Fruit fly (Drosophila melanogaster) whole organism, embryonic: Measurements from ENCODE around the gene Seipin.

Source experiments
- Abd-B ChIP-seq: fragments of 200-800 bp; sonication (Bioruptor generic); optimal IDR thresholded peaks from 2 replicates; lab custom pipeline; 2018; ENCODE audit warnings: missing biosample characterization, mild to moderate bottlenecking, missing genetic modification characterization, moderate library complexity
- B-H2 ChIP-seq: fragments of 200-800 bp; sonication (Bioruptor generic); optimal IDR thresholded peaks from 2 replicates; lab custom pipeline; 2018; ENCODE audit warnings: missing biosample characterization, mild to moderate bottlenecking, missing genetic modification characterization
- CG12104 ChIP-seq: fragments of 200-800 bp; sonication (Bioruptor generic); optimal IDR thresholded peaks from 3 replicates; lab custom pipeline; 2016; ENCODE audit warnings: missing biosample characterization, missing genetic modification characterization
- CG12219 ChIP-seq: fragments of 200-800 bp; sonication (Bioruptor generic); optimal IDR thresholded peaks from 3 replicates; lab custom pipeline; 2018; ENCODE audit warnings: missing biosample characterization, mild to moderate bottlenecking, missing genetic modification characterization
- CG12744 ChIP-seq: fragments of 200-800 bp; sonication (Bioruptor generic); optimal IDR thresholded peaks from 2 replicates; lab custom pipeline; 2016; ENCODE audit warnings: missing biosample characterization, missing genetic modification characterization
- CG12769 ChIP-seq: fragments of 200-800 bp; sonication (Bioruptor generic); optimal IDR thresholded peaks from 2 replicates; lab custom pipeline; 2019; ENCODE audit warnings: missing biosample characterization, mild to moderate bottlenecking, missing genetic modification characterization, moderate library complexity
- CG13424 ChIP-seq: fragments of 200-800 bp; sonication (Bioruptor generic); optimal IDR thresholded peaks from 2 replicates; lab custom pipeline; 2019; ENCODE audit warnings: missing biosample characterization, mild to moderate bottlenecking, missing genetic modification characterization, moderate library complexity
- CG13775 ChIP-seq: fragments of 200-800 bp; sonication (Bioruptor generic); optimal IDR thresholded peaks from 3 replicates; lab custom pipeline; 2017; ENCODE audit warnings: missing biosample characterization, mild to moderate bottlenecking, missing genetic modification characterization
- CG14050 ChIP-seq: fragments of 200-800 bp; sonication (Bioruptor generic); IDR thresholded peaks from 3 replicates; pipeline ENCODE4 v1.3.6; 2022; ENCODE audit warnings: missing biosample characterization, missing genetic modification characterization
- CG17385 ChIP-seq: fragments of 200-800 bp; sonication (Bioruptor generic); optimal IDR thresholded peaks from 3 replicates; lab custom pipeline; 2018; ENCODE audit warnings: missing biosample characterization, mild to moderate bottlenecking, missing genetic modification characterization
- CG1792 ChIP-seq: fragments of 200-800 bp; sonication (Bioruptor generic); optimal IDR thresholded peaks from 2 replicates; lab custom pipeline; 2016; ENCODE audit warnings: missing biosample characterization, missing genetic modification characterization
- CG18262 ChIP-seq: fragments of 200-800 bp; optimal IDR thresholded peaks from 3 replicates; lab custom pipeline; 2019; ENCODE audit warnings: missing biosample characterization, mild to moderate bottlenecking, missing genetic modification characterization, moderate library complexity
- CG1832 ChIP-seq: fragments of 200-800 bp; sonication (Bioruptor generic); optimal IDR thresholded peaks from 2 replicates; lab custom pipeline; 2017; ENCODE audit warnings: missing biosample characterization, mild to moderate bottlenecking, missing genetic modification characterization, inconsistent platforms
- CG31388 ChIP-seq: fragments of 200-800 bp; sonication (Bioruptor generic); optimal IDR thresholded peaks from 2 replicates; lab custom pipeline; 2016; ENCODE audit warnings: missing biosample characterization, missing genetic modification characterization
- CG33213 ChIP-seq: fragments of 200-800 bp; sonication (Bioruptor generic); optimal IDR thresholded peaks from 3 replicates; lab custom pipeline; 2016; ENCODE audit warnings: missing biosample characterization, missing genetic modification characterization
- CG34376 ChIP-seq: fragments of 200-800 bp; sonication (Bioruptor generic); optimal IDR thresholded peaks from 2 replicates; lab custom pipeline; 2018; ENCODE audit warnings: missing biosample characterization, mild to moderate bottlenecking, missing genetic modification characterization
- CG34422 ChIP-seq: fragments of 200-800 bp; sonication (Bioruptor generic); IDR thresholded peaks from 3 replicates; pipeline ENCODE4 v1.3.6; 2022; ENCODE audit warnings: missing biosample characterization, missing genetic modification characterization
- CG3995 ChIP-seq: fragments of 200-800 bp; sonication (Bioruptor generic); optimal IDR thresholded peaks from 3 replicates; lab custom pipeline; 2016; ENCODE audit warnings: missing biosample characterization, missing genetic modification characterization
- CG4617 ChIP-seq: fragments of 200-800 bp; sonication (Bioruptor generic); optimal IDR thresholded peaks from 3 replicates; lab custom pipeline; 2016; ENCODE audit warnings: missing biosample characterization, missing genetic modification characterization, borderline replicate concordance
- CG5245 ChIP-seq: fragments of 200-800 bp; sonication (Bioruptor generic); optimal IDR thresholded peaks from 3 replicates; lab custom pipeline; 2016; ENCODE audit warnings: missing biosample characterization, missing genetic modification characterization
- D ChIP-seq, 2 experiments: fragments of 200-800 bp in 1 of 2; fragments of >200 bp in 1 of 2; sonication (Bioruptor generic) in 1 of 2; optimal IDR thresholded peaks; 2 replicates in 1 of 2; 3 replicates in 1 of 2; lab custom pipeline; 2017; ENCODE audit warnings: mild to moderate bottlenecking in 1 of 2, missing biosample characterization in 1 of 2, missing genetic modification characterization in 1 of 2, missing genetic modification reagents in 1 of 2
- D19A ChIP-seq: fragments of 200-800 bp; optimal IDR thresholded peaks from 3 replicates; lab custom pipeline; 2019; ENCODE audit warnings: missing biosample characterization, mild to moderate bottlenecking, missing genetic modification characterization, moderate library complexity
- Dek ChIP-seq: fragments of 200-800 bp; sonication (Bioruptor generic); optimal IDR thresholded peaks from 3 replicates; lab custom pipeline; 2019; ENCODE audit warnings: missing biosample characterization, mild to moderate bottlenecking, missing genetic modification characterization, moderate library complexity
- Dip2 ChIP-seq: fragments of 200-800 bp; sonication (Bioruptor generic); IDR thresholded peaks from 2 replicates; pipeline ENCODE4 v1.3.6; 2022; ENCODE audit warnings: missing biosample characterization, missing genetic modification characterization
- Doc3 ChIP-seq: fragments of 200-800 bp; sonication (Bioruptor generic); IDR thresholded peaks from 3 replicates; pipeline ENCODE4 v1.3.6; 2022; ENCODE audit warnings: missing biosample characterization, missing genetic modification characterization; ENCODE audit not compliant: partially characterized antibody
- HLHmδ ChIP-seq: fragments of 200-800 bp; sonication (Bioruptor generic); optimal IDR thresholded peaks from 2 replicates; lab custom pipeline; 2018; ENCODE audit warnings: missing biosample characterization, mild to moderate bottlenecking, missing genetic modification characterization, moderate library complexity
- Mad ChIP-seq: fragments of 200-800 bp; sonication (Bioruptor generic); optimal IDR thresholded peaks from 2 replicates; lab custom pipeline; 2016; ENCODE audit warnings: missing biosample characterization, missing genetic modification characterization
- Sin3A ChIP-seq: fragments of >200 bp; optimal IDR thresholded peaks from 2 replicates; lab custom pipeline; 2018
- abd-A ChIP-seq: fragments of 200-800 bp; sonication (Bioruptor generic); optimal IDR thresholded peaks from 3 replicates; lab custom pipeline; 2019; ENCODE audit warnings: missing biosample characterization, mild to moderate bottlenecking, missing genetic modification characterization, moderate library complexity
- ase ChIP-seq: fragments of 200-800 bp; sonication (Bioruptor generic); IDR thresholded peaks from 3 replicates; pipeline ENCODE4 v1.3.6; 2022; ENCODE audit warnings: missing biosample characterization, missing genetic modification characterization
- chn ChIP-seq: fragments of 200-800 bp; sonication (Bioruptor generic); optimal IDR thresholded peaks from 2 replicates; lab custom pipeline; 2016; ENCODE audit warnings: missing biosample characterization, missing genetic modification characterization
- ci ChIP-seq: fragments of 200-800 bp; sonication (Bioruptor generic); IDR thresholded peaks from 3 replicates; pipeline ENCODE4 v1.3.6; 2022; ENCODE audit warnings: missing biosample characterization, missing genetic modification characterization
- corto ChIP-seq: fragments of 200-800 bp; sonication (Bioruptor generic); optimal IDR thresholded peaks from 2 replicates; lab custom pipeline; 2016; ENCODE audit warnings: missing biosample characterization, mild to moderate bottlenecking, missing genetic modification characterization, moderate library complexity
- crc ChIP-seq: fragments of 200-800 bp; sonication (Bioruptor generic); optimal IDR thresholded peaks from 2 replicates; lab custom pipeline; 2016; ENCODE audit warnings: missing biosample characterization, missing genetic modification characterization
- dati ChIP-seq: fragments of 200-800 bp; sonication (Bioruptor generic); IDR thresholded peaks from 2 replicates; pipeline ENCODE4 v1.3.6; 2022; ENCODE audit warnings: missing biosample characterization, missing genetic modification characterization
- dmrt11E ChIP-seq: fragments of 200-800 bp; sonication (Bioruptor generic); optimal IDR thresholded peaks from 3 replicates; lab custom pipeline; 2018; ENCODE audit warnings: missing biosample characterization, mild to moderate bottlenecking, missing genetic modification characterization, moderate library complexity
- dmrt99B ChIP-seq: fragments of 200-800 bp; sonication (Bioruptor generic); optimal IDR thresholded peaks from 2 replicates; lab custom pipeline; 2018; ENCODE audit warnings: missing biosample characterization, mild to moderate bottlenecking, missing genetic modification characterization, moderate library complexity
- dpn ChIP-seq, 2 experiments: fragments of 200-800 bp; sonication (Bioruptor generic); optimal IDR thresholded peaks; 3 replicates each; lab custom pipeline; 2016; ENCODE audit warnings: missing biosample characterization in 2 of 2, missing genetic modification characterization in 2 of 2
- ewg ChIP-seq: fragments of 200-800 bp; sonication (Bioruptor generic); optimal IDR thresholded peaks from 3 replicates; lab custom pipeline; 2017; ENCODE audit warnings: mild to moderate bottlenecking, missing biosample characterization, missing genetic modification reagents, missing genetic modification characterization
- jumu ChIP-seq: fragments of 200-800 bp; sonication (Bioruptor generic); optimal IDR thresholded peaks from 3 replicates; lab custom pipeline; 2016; ENCODE audit warnings: missing biosample characterization, missing genetic modification characterization
- kay ChIP-seq: fragments of 200-800 bp; sonication (Bioruptor generic); optimal IDR thresholded peaks from 2 replicates; lab custom pipeline; 2016; ENCODE audit warnings: missing biosample characterization, missing genetic modification characterization
- klu ChIP-seq: fragments of 200-800 bp; sonication (Bioruptor generic); IDR thresholded peaks from 2 replicates; pipeline ENCODE4 v1.3.6; 2022; ENCODE audit warnings: missing biosample characterization, missing genetic modification characterization
- lbe ChIP-seq: fragments of 200-800 bp; sonication (Bioruptor generic); optimal IDR thresholded peaks from 2 replicates; lab custom pipeline; 2016; ENCODE audit warnings: missing biosample characterization, mild to moderate bottlenecking, missing genetic modification characterization
- onecut ChIP-seq: fragments of 200-800 bp; sonication (Bioruptor generic); IDR thresholded peaks from 2 replicates; pipeline ENCODE4 v1.3.6; 2022; ENCODE audit warnings: missing biosample characterization, missing genetic modification characterization
- sens-2 ChIP-seq: fragments of 200-800 bp; sonication (Bioruptor generic); IDR thresholded peaks from 2 replicates; pipeline ENCODE4 v1.3.6; 2022; ENCODE audit warnings: missing biosample characterization, missing genetic modification characterization
- tap ChIP-seq: fragments of 200-800 bp; optimal IDR thresholded peaks from 3 replicates; lab custom pipeline; 2019; ENCODE audit warnings: missing biosample characterization, mild to moderate bottlenecking, missing genetic modification characterization, moderate library complexity
- tx ChIP-seq: fragments of 200-800 bp; sonication (Bioruptor generic); optimal IDR thresholded peaks from 2 replicates; lab custom pipeline; 2016; ENCODE audit warnings: missing biosample characterization, missing genetic modification characterization
- wdn ChIP-seq: fragments of 200-800 bp; sonication (Bioruptor generic); IDR thresholded peaks from 2 replicates; pipeline ENCODE4 v1.3.6; 2022; ENCODE audit warnings: missing biosample characterization, missing genetic modification characterization
- zen2 ChIP-seq: fragments of 200-800 bp; sonication (Bioruptor generic); IDR thresholded peaks from 3 replicates; pipeline ENCODE4 v1.3.6; 2022; ENCODE audit warnings: missing biosample characterization, missing genetic modification characterization; ENCODE audit not compliant: partially characterized antibody

Seipin gene

dm6 chrX:2581793-2582503 lies 37.7 kb upstream of the Seipin start (continued):
- peak; percentile 61 for TF ChIP-seq CG13424 (tag; lab: Kevin White, UChicago)
- peak; percentile 64 for TF ChIP-seq onecut (GFP tag; lab: Robert Waterston, UW)
- TF ChIP-seq D (optimal IDR thresholded peaks at IDR 0.05; lab: Kevin White, UChicago): no peak
- peak; percentile 14 for TF ChIP-seq D (GFP tag; optimal IDR thresholded peaks at IDR 0.05; lab: Kevin White, UChicago)
- TF ChIP-seq CG1792: peak; percentile 64
- peak; percentile 50 for TF ChIP-seq Abd-B (GFP tag; lab: Kevin White, UChicago)
- no peak for TF ChIP-seq HLHmδ (GFP tag; lab: Kevin White, UChicago)
- peak; percentile 29 for TF ChIP-seq chn (GFP tag; lab: Kevin White, UChicago)
- TF ChIP-seq CG12104: peak; percentile 15
- TF ChIP-seq Sin3A (lab: Kevin White, UChicago): no peak
- peak; percentile 59 for TF ChIP-seq CG12219 (GFP tag; lab: Kevin White, UChicago)
- TF ChIP-seq tx: peak; percentile 70
- peak; percentile 33 for TF ChIP-seq D19A
- peak; percentile 33 for TF ChIP-seq kay (GFP tag; lab: Kevin White, UChicago)
- peak; percentile 67 for TF ChIP-seq Dek (tag; lab: Kevin White, UChicago)
- TF ChIP-seq CG12744 (GFP tag; lab: Kevin White, UChicago): peak; percentile 41
- peak; percentile 8 for TF ChIP-seq CG3995 (GFP tag; lab: Kevin White, UChicago)
- peak; percentile 62 for TF ChIP-seq jumu (GFP tag; lab: Kevin White, UChicago)
- peak; percentile 84 for TF ChIP-seq ci (GFP tag; lab: Robert Waterston, UW)
- TF ChIP-seq Dip2 (GFP tag; lab: Robert Waterston, UW): no peak
- TF ChIP-seq CG31388 (GFP tag; lab: Kevin White, UChicago): peak; percentile 38
- no peak for TF ChIP-seq CG1832
- peak; percentile 68 for TF ChIP-seq klu (GFP tag; lab: Robert Waterston, UW)
- TF ChIP-seq CG4617 (GFP tag; lab: Kevin White, UChicago): peak; percentile 21
- no peak for TF ChIP-seq corto
- TF ChIP-seq Mad (GFP tag; lab: Kevin White, UChicago): peak; percentile 46
- peak; percentile 66 for TF ChIP-seq crc (GFP tag; lab: Kevin White, UChicago)
- peak; percentile 77 for TF ChIP-seq dmrt99B
- TF ChIP-seq B-H2: peak; percentile 13
- TF ChIP-seq CG34422 (GFP tag; lab: Robert Waterston, UW): peak; percentile 75; the same call in 2 of the 3 replicates
- TF ChIP-seq wdn (GFP tag; lab: Robert Waterston, UW): peak; percentile 71; the same call in 1 of the 2 replicates
- TF ChIP-seq CG18262 (tag; lab: Kevin White, UChicago): peak; percentile 40
- TF ChIP-seq ase (GFP tag; lab: Robert Waterston, UW): peak; percentile 65; the same call in 1 of the 3 replicates
- TF ChIP-seq dati (GFP tag; lab: Robert Waterston, UW): no peak
- no peak for TF ChIP-seq Doc3 (GFP tag; lab: Robert Waterston, UW)
- no peak; the same call in 1 of the 2 replicates for TF ChIP-seq sens-2
- peak; percentile 59 for TF ChIP-seq ewg
- no peak for TF ChIP-seq zen2 (GFP tag; lab: Robert Waterston, UW)
- peak; percentile 92 for TF ChIP-seq CG12769 (tag; lab: Kevin White, UChicago)
- peak; percentile 40 for TF ChIP-seq CG33213
- TF ChIP-seq CG13775: peak; percentile 63
- peak; percentile 67 for TF ChIP-seq CG14050 (GFP tag; lab: Robert Waterston, UW)
- TF ChIP-seq tap (tag; lab: Kevin White, UChicago): peak; percentile 39
- peak; percentile 71 for TF ChIP-seq CG17385 (GFP tag; lab: Kevin White, UChicago)
- peak; percentile 33 for TF ChIP-seq abd-A
- TF ChIP-seq CG5245 (GFP tag; lab: Kevin White, UChicago): peak; percentile 48
- no peak for TF ChIP-seq dmrt11E
- TF ChIP-seq lbe (GFP tag; lab: Kevin White, UChicago): no peak
- TF ChIP-seq dpn (GFP tag; optimal IDR thresholded peaks at IDR 0.05; lab: Kevin White, UChicago): peak; percentile 82 to 84
- no peak for TF ChIP-seq CG34376
